Worm (Caenorhabditis elegans) whole organism, midembryonic: ENCODE measurements around the gene str-2.

ENCODE experiments used
- T22C8.4 ChIP-seq: fragments of 200-800 bp; sonication (Bioruptor generic); IDR thresholded peaks from 2 replicates; pipeline ENCODE4 v1.3.6; 2022; ENCODE audit warnings: missing genetic modification characterization, missing compliant biosample characterization
- flt-1 ChIP-seq: fragments of 200-800 bp; sonication (Bioruptor generic); IDR thresholded peaks from 2 replicates; pipeline ENCODE4 v1.3.6; 2022; ENCODE audit warnings: missing genetic modification characterization, missing compliant biosample characterization
- klf-2 ChIP-seq: fragments of 200-800 bp; sonication (Bioruptor generic); conservative IDR thresholded peaks from 2 replicates; pipeline ENCODE4 v1.3.6; 2022; ENCODE audit warnings: missing genetic modification reagents, missing genetic modification characterization, missing compliant biosample characterization
- med-1 ChIP-seq: sonication (generic microtip); optimal IDR thresholded peaks from 2 replicates; lab custom pipeline; 2017; ENCODE audit warnings: missing genetic modification characterization, mild to moderate bottlenecking, missing compliant biosample characterization, antibody characterized with exemption, missing genetic modification reagents; ENCODE audit not compliant: insufficient read depth
- ref-1 ChIP-seq: fragments of 200-800 bp; sonication (Bioruptor generic); conservative IDR thresholded peaks from 2 replicates; pipeline ENCODE4 v1.3.6; 2022; ENCODE audit warnings: missing genetic modification reagents, missing genetic modification characterization, missing compliant biosample characterization
- tab-1 ChIP-seq: fragments of 200-800 bp; sonication (Bioruptor generic); IDR thresholded peaks from 2 replicates; pipeline ENCODE4 v1.3.6; 2022; ENCODE audit warnings: missing genetic modification characterization, missing compliant biosample characterization
- ztf-23 ChIP-seq: fragments of 200-800 bp; sonication (Bioruptor generic); IDR thresholded peaks from 2 replicates; pipeline ENCODE4 v1.3.6; 2022; ENCODE audit warnings: missing genetic modification reagents, missing genetic modification characterization, missing compliant biosample characterization

DNA sequence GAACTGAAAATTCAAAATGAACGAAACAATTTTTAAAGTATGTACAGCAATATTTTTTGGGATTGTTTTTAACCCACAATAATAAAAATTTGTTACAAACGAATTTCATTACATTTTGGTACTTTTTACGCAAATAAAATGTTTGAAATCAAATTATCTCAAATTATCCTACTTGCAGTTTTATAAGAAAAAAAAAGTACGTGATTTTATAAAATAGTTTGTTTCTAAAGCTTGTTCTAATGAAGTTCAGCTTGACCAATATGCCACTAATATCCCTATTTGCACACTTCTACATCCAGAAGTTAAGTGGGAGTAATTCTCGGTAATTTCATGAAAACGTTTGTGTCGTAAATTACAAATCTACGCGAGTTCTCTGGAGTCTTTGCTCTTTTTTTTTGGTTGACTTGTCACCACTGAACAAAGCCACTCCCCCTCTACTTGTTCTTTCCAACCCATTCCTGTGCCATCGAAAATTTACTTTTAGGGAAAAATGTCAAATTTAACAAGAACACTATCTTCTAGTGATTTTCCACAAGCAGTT is 19.4 kb upstream of the str-2 start, which contains the start of gene sru-8:
- TF ChIP-seq T22C8.4 (GFP tag; lab: Robert Waterston, UW) (no peak), flt-1 (GFP tag; lab: Robert Waterston, UW) (no peak), tab-1 (GFP tag; lab: Robert Waterston, UW) (no peak), ref-1 (GFP tag; lab: Robert Waterston, UW) (no peak), klf-2 (no peak), ztf-23 (GFP tag; lab: Robert Waterston, UW) (no peak), med-1 (GFP tag; lab: Kevin White, UChicago) (no peak)
